Fruit fly (Drosophila melanogaster) whole organism, adult: ENCODE results near the gene CG11980.

Experiments used
- CG11617 ChIP-seq: fragments of 200-800 bp; sonication (Bioruptor generic); optimal IDR thresholded peaks from 2 replicates; lab custom pipeline; 2017; ENCODE audit warnings: mild to moderate bottlenecking, missing biosample characterization, missing genetic modification reagents, missing genetic modification characterization
- CG12768 ChIP-seq: fragments of 200-800 bp; sonication (Bioruptor generic); optimal IDR thresholded peaks from 2 replicates; lab custom pipeline; 2017; ENCODE audit warnings: missing biosample characterization, missing genetic modification characterization, mild to moderate bottlenecking, moderate library complexity, missing genetic modification reagents
- CG14711 ChIP-seq: fragments of 200-800 bp; sonication (Bioruptor generic); optimal IDR thresholded peaks from 2 replicates; lab custom pipeline; 2018; ENCODE audit warnings: missing biosample characterization, mild to moderate bottlenecking, missing genetic modification characterization, moderate library complexity
- CG1620 ChIP-seq: fragments of 200-800 bp; sonication (Bioruptor generic); optimal IDR thresholded peaks from 2 replicates; lab custom pipeline; 2016; ENCODE audit warnings: missing biosample characterization, missing genetic modification characterization
- CG33017 ChIP-seq: fragments of 200-800 bp; sonication (Bioruptor generic); optimal IDR thresholded peaks from 2 replicates; lab custom pipeline; 2018; ENCODE audit warnings: missing biosample characterization, mild to moderate bottlenecking, missing genetic modification characterization, moderate library complexity
- CG7045 ChIP-seq: fragments of 200-800 bp; sonication (Bioruptor generic); optimal IDR thresholded peaks from 2 replicates; lab custom pipeline; 2017; ENCODE audit warnings: missing biosample characterization, mild to moderate bottlenecking, missing genetic modification characterization
- Crg-1 ChIP-seq: fragments of 200-800 bp; sonication (Bioruptor generic); optimal IDR thresholded peaks from 2 replicates; lab custom pipeline; 2016; ENCODE audit warnings: missing biosample characterization, missing genetic modification characterization
- Hr96 ChIP-seq: fragments of 200-800 bp; sonication (Bioruptor generic); optimal IDR thresholded peaks from 2 replicates; lab custom pipeline; 2016; ENCODE audit warnings: missing biosample characterization, missing genetic modification characterization
- Mnt ChIP-seq: fragments of 200-800 bp; sonication (Bioruptor generic); optimal IDR thresholded peaks from 2 replicates; lab custom pipeline; 2016; ENCODE audit warnings: missing biosample characterization, mild to moderate bottlenecking, missing genetic modification characterization
- cnc ChIP-seq, 2 experiments: fragments of >200 bp; optimal IDR thresholded peaks; 2 replicates each; lab custom pipeline; 2017
- pad ChIP-seq: fragments of 200-800 bp; sonication (Bioruptor generic); optimal IDR thresholded peaks from 3 replicates; lab custom pipeline; 2017; ENCODE audit warnings: missing biosample characterization, missing genetic modification characterization, mild to moderate bottlenecking, moderate library complexity, missing genetic modification reagents
- toe ChIP-seq: fragments of 200-800 bp; sonication (Bioruptor generic); optimal IDR thresholded peaks from 2 replicates; lab custom pipeline; 2016; ENCODE audit warnings: missing biosample characterization, missing genetic modification characterization

- TF ChIP-seq toe (GFP tag; lab: Kevin White, UChicago) = peak; percentile 83
- TF ChIP-seq CG7045 (GFP tag; lab: Kevin White, UChicago) = no peak
- TF ChIP-seq Mnt (GFP tag; lab: Kevin White, UChicago) = peak; percentile 65
- TF ChIP-seq CG14711 (tag; lab: Kevin White, UChicago) = peak; percentile 11
- TF ChIP-seq Hr96 (GFP tag; lab: Kevin White, UChicago) = peak; percentile 70
- TF ChIP-seq cnc (optimal IDR thresholded peaks at IDR 0.05; lab: Kevin White, UChicago) = no peak
- TF ChIP-seq CG33017 (tag; lab: Kevin White, UChicago) = peak; percentile 38
- TF ChIP-seq pad (GFP tag; lab: Kevin White, UChicago) = peak; percentile 38
- TF ChIP-seq CG12768 = no peak
- TF ChIP-seq CG11617 = peak; percentile 80
- TF ChIP-seq Crg-1 = peak; percentile 54
- TF ChIP-seq CG1620 (GFP tag; lab: Kevin White, UChicago) = peak; percentile 74
Measured at dm6 chr3R:8984602-8985074, 19.2 kb upstream of the CG11980 start, which contains the start of gene CG11970.
